Worm (Caenorhabditis elegans) whole organism, early embryonic: ENCODE measurements around the gene cdc-50.B.

Source experiments
- B0310.2 ChIP-seq: sonication (generic microtip); optimal IDR thresholded peaks from 2 replicates; lab custom pipeline; 2016; ENCODE audit warnings: mild to moderate bottlenecking, missing genetic modification characterization, missing compliant biosample characterization
- F13C5.2 ChIP-seq: sonication (generic microtip); optimal IDR thresholded peaks from 2 replicates; lab custom pipeline; 2017; ENCODE audit warnings: mild to moderate bottlenecking, missing genetic modification characterization, inconsistent platforms, missing compliant biosample characterization
- aly-1 ChIP-seq: sonication (generic microtip); optimal IDR thresholded peaks from 2 replicates; lab custom pipeline; 2016; ENCODE audit warnings: missing genetic modification characterization, missing compliant biosample characterization
- ama-1 ChIP-seq: fragments of 150-350 bp; optimal IDR thresholded peaks from 2 replicates; lab custom pipeline; 2014
- ceh-13 ChIP-seq: fragments of 200-800 bp; sonication (Bioruptor generic); optimal IDR thresholded peaks from 2 replicates; lab custom pipeline; 2018; ENCODE audit warnings: mild to moderate bottlenecking, missing genetic modification characterization, missing compliant biosample characterization
- ceh-36 ChIP-seq: sonication (generic microtip); optimal IDR thresholded peaks from 2 replicates; lab custom pipeline; 2016; ENCODE audit warnings: missing genetic modification characterization, inconsistent platforms, missing compliant biosample characterization
- ets-7 ChIP-seq: sonication (generic microtip); optimal IDR thresholded peaks from 2 replicates; lab custom pipeline; 2016; ENCODE audit warnings: missing genotype, missing genetic modification characterization, missing compliant biosample characterization
- flt-1 ChIP-seq: fragments of 200-800 bp; sonication (Bioruptor generic); IDR thresholded peaks from 2 replicates; pipeline ENCODE4 v1.3.6; 2022; ENCODE audit warnings: missing genetic modification characterization, missing compliant biosample characterization
- hmbx-1 ChIP-seq: sonication (generic microtip); optimal IDR thresholded peaks from 2 replicates; lab custom pipeline; 2016; ENCODE audit warnings: mild to moderate bottlenecking, missing genetic modification characterization, missing compliant biosample characterization
- hmg-4 ChIP-seq: fragments of 200-800 bp; sonication (Bioruptor generic); optimal IDR thresholded peaks from 2 replicates; lab custom pipeline; 2018; ENCODE audit warnings: mild to moderate bottlenecking, missing genetic modification characterization, missing compliant biosample characterization
- hnd-1 ChIP-seq: sonication (generic microtip); optimal IDR thresholded peaks from 2 replicates; lab custom pipeline; 2016; ENCODE audit warnings: missing genetic modification characterization, missing compliant biosample characterization
- pes-1 ChIP-seq: fragments of 200-800 bp; sonication (Bioruptor generic); IDR thresholded peaks from 2 replicates; pipeline ENCODE4 v1.3.6; 2022; ENCODE audit warnings: missing genetic modification reagents, missing genetic modification characterization, missing compliant biosample characterization
- scrt-1 ChIP-seq: fragments of 200-800 bp; sonication (Bioruptor generic); IDR thresholded peaks from 2 replicates; pipeline ENCODE4 v1.3.6; 2022; ENCODE audit warnings: missing genetic modification characterization, missing compliant biosample characterization
- sea-1 ChIP-seq: fragments of 200-800 bp; sonication (Bioruptor generic); conservative IDR thresholded peaks from 2 replicates; pipeline ENCODE4 v1.3.6; 2022; ENCODE audit warnings: missing genetic modification characterization, missing compliant biosample characterization
- tbx-11 ChIP-seq: fragments of 200-800 bp; sonication (Bioruptor generic); IDR thresholded peaks from 2 replicates; pipeline ENCODE4 v1.3.6; 2022; ENCODE audit warnings: missing genetic modification characterization, missing compliant biosample characterization
- tbx-37 ChIP-seq: fragments of 200-800 bp; sonication (Bioruptor generic); conservative IDR thresholded peaks from 2 replicates; pipeline ENCODE4 v1.3.6; 2022; ENCODE audit warnings: missing genetic modification reagents, missing genetic modification characterization, missing compliant biosample characterization
- tra-4 ChIP-seq: sonication (generic microtip); optimal IDR thresholded peaks from 2 replicates; lab custom pipeline; 2017; ENCODE audit warnings: missing genetic modification characterization, missing compliant biosample characterization

The cdc-50.B gene

DNA sequence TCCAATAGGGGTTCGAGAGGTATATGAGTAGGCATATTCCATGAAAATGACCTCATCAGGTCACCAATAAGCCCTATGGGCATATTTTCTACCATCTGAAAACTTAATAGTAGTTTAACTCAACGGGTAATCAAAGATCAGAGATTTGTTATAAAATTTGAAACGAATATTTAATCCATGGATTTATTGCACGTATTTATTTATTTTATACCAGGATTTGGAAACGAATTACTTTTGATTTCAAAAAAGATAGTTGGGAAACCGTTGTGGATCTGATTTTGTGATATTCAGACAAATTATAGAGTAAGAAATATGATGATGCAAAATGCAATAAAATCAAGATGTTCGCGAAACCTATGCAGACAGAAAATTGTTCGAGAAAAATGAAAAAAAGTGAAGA, 28.1 kb downstream of the cdc-50.B start, which contains the start of gene C33D9.3:
Gene C33D9.3 (minus strand): TSS at position 101 of the 400 bp plus-strand sequence.
- TF ChIP-seq hmbx-1 (no peak), flt-1 (GFP tag; lab: Robert Waterston, UW) (no peak), aly-1 (no peak), ets-7 (tag; lab: Kevin White, UChicago) (no peak), hmg-4 (no peak), ama-1 (lab: Kevin White, UChicago) (no peak), ceh-36 (tag; lab: Kevin White, UChicago) (no peak), F13C5.2 (tag; lab: Kevin White, UChicago) (no peak), sea-1 (GFP tag; lab: Robert Waterston, UW) (no peak), ceh-13 (GFP tag; lab: Kevin White, UChicago) (no peak), B0310.2 (tag; lab: Kevin White, UChicago) (no peak), pes-1 (GFP tag; lab: Robert Waterston, UW) (no peak)

DNA sequence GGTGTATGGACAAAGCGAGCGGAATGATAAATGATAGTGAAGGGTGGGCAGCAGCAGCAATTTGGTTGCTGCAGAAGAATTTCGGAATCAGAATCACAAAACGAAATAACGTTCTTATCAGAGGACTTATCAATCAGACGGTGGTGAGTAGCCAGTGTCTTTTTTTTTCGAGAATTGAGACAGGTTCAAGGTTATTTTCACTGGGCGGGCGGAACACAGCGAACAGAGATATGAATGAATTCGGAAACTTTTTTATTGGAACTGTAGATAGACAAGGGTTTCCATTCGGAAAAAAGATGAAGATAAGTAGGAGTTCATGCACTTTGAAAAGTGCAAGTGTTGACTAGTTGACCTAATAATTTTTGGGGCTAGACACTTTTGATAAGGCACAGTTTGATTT, 28.6 kb downstream of the cdc-50.B start:
- TF ChIP-seq pes-1 (GFP tag; lab: Robert Waterston, UW) (no peak), flt-1 (GFP tag; lab: Robert Waterston, UW) (no peak), sea-1 (GFP tag; lab: Robert Waterston, UW) (no peak), tbx-11 (no peak), tra-4 (tag; lab: Kevin White, UChicago) (no peak), hmbx-1 (no peak), ama-1 (lab: Kevin White, UChicago) (no peak), ceh-13 (GFP tag; lab: Kevin White, UChicago) (no peak), aly-1 (no peak), ceh-36 (tag; lab: Kevin White, UChicago) (no peak), B0310.2 (tag; lab: Kevin White, UChicago) (no peak), scrt-1 (GFP tag; lab: Robert Waterston, UW) (no peak), tbx-37 (GFP tag; lab: Robert Waterston, UW) (no peak), hmg-4 (no peak)

DNA sequence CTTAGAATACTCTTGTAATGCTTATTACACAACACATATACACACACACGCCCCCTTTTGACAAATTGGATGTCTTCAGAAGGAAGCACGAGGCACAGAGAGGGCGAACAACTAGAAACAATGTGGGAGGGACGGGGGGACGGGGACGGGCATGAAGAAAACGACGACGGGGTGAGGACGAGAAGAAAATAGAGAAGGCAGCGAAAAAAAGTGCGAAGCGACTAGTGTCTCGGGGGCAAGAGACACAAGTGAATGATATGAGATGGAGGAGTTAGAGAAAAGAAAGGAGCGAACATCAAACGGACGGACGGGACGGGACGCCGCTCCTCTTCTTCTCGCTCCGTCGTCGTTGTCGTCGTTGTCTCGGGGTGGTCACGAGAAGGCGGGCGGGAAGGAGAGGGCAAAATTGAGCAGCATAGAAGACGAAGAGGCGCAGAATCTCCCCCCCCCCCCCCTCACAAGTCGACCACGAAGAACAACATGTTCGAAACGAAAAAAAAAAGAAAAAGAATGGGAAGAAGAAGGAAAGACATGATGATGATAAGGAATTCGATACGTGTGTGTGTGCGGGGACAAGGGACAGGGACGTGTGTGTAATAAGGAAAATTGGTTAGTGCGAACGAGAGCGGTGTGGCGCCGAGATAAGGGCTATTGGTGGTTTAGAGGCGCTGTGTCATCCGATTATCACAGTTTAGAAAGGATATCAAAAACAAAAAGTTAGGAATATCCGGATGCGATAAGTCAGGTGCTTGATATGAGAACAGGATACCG, 30.4 kb downstream of the cdc-50.B start:
- TF ChIP-seq hmbx-1 (no peak), F13C5.2 (tag; lab: Kevin White, UChicago) (no peak), ceh-36 (tag; lab: Kevin White, UChicago) (no peak), tbx-37 (GFP tag; lab: Robert Waterston, UW) (no peak), aly-1 (no peak), flt-1 (GFP tag; lab: Robert Waterston, UW) (no peak), tra-4 (tag; lab: Kevin White, UChicago) (no peak), hnd-1 (tag; lab: Kevin White, UChicago) (no peak), sea-1 (GFP tag; lab: Robert Waterston, UW) (no peak), hmg-4 (no peak), pes-1 (GFP tag; lab: Robert Waterston, UW) (no peak), tbx-11 (no peak), ama-1 (lab: Kevin White, UChicago) (no peak), ets-7 (tag; lab: Kevin White, UChicago) (no peak), B0310.2 (tag; lab: Kevin White, UChicago) (no peak), ceh-13 (GFP tag; lab: Kevin White, UChicago) (no peak), scrt-1 (GFP tag; lab: Robert Waterston, UW) (no peak)

ce11 chrIV:8796246-8796645, 31.6 kb downstream of the cdc-50.B start:
- no peak for TF ChIP-seq ceh-13 (GFP tag; lab: Kevin White, UChicago)
- TF ChIP-seq ama-1 (lab: Kevin White, UChicago), result no peak
- no peak for TF ChIP-seq B0310.2 (tag; lab: Kevin White, UChicago)
- TF ChIP-seq scrt-1 (GFP tag; lab: Robert Waterston, UW), result no peak
- TF ChIP-seq hmbx-1, result no peak
- no peak for TF ChIP-seq ets-7 (tag; lab: Kevin White, UChicago)
- TF ChIP-seq sea-1 (GFP tag; lab: Robert Waterston, UW), result no peak
- no peak for TF ChIP-seq tbx-37 (GFP tag; lab: Robert Waterston, UW)
- TF ChIP-seq F13C5.2 (tag; lab: Kevin White, UChicago), result no peak
- no peak for TF ChIP-seq hmg-4
- TF ChIP-seq aly-1, result no peak
- no peak for TF ChIP-seq tra-4 (tag; lab: Kevin White, UChicago)
- no peak for TF ChIP-seq flt-1 (GFP tag; lab: Robert Waterston, UW)
- no peak for TF ChIP-seq tbx-11
- no peak for TF ChIP-seq hnd-1 (tag; lab: Kevin White, UChicago)
- TF ChIP-seq pes-1 (GFP tag; lab: Robert Waterston, UW), result no peak
- no peak for TF ChIP-seq ceh-36 (tag; lab: Kevin White, UChicago)

DNA sequence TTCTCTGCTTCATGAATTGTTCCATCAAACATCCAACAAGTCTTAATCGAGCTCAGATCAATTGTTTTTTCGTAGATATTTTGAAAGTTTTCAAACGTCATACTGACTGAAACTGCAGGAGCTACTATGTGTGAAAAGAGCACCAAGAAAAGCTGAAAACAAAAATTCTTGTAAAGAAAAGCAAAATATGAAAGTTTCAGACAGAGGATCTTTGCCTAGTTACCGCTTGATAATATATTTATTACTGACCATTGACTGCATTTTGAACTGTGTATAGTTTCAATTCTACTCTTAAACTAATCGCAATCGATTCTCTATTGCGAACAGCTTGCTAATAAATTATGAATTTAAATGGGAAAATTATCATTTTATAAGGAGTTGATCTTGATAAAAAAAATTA, 33.6 kb downstream of the cdc-50.B start, which contains the start of gene clec-182:
Gene clec-182 (minus strand): TSS at position 101 of the 400 bp plus-strand sequence.
- TF ChIP-seq B0310.2 (tag; lab: Kevin White, UChicago) (no peak), flt-1 (GFP tag; lab: Robert Waterston, UW) (no peak), hmg-4 (no peak), aly-1 (no peak), ceh-36 (tag; lab: Kevin White, UChicago) (no peak), ceh-13 (GFP tag; lab: Kevin White, UChicago) (no peak)

DNA sequence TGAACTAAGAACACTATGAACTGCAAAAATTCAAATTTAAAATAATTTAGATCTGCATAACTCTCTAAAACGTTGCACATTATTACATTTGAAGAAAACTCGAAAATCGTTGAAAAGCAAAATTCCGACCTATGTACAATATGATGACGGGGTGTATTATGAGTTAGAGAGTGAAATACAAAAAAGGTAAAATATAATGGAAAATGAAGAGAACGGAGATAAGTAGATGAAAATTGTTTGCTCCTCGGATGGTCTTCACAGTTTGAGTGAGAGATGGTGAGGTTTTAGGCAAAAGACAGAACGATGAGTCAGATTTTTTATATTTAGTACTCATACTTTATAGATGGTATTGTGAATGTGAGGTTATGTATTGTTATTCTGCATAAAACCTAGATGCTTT, 42.7 kb downstream of the cdc-50.B start:
- TF ChIP-seq F13C5.2 (tag; lab: Kevin White, UChicago) (no peak), aly-1 (no peak), hnd-1 (tag; lab: Kevin White, UChicago) (no peak), ceh-13 (GFP tag; lab: Kevin White, UChicago) (no peak), tra-4 (tag; lab: Kevin White, UChicago) (no peak), scrt-1 (GFP tag; lab: Robert Waterston, UW) (no peak), ceh-36 (tag; lab: Kevin White, UChicago) (no peak), hmg-4 (no peak), sea-1 (GFP tag; lab: Robert Waterston, UW) (no peak), flt-1 (GFP tag; lab: Robert Waterston, UW) (no peak), pes-1 (GFP tag; lab: Robert Waterston, UW) (no peak), tbx-11 (no peak), ama-1 (lab: Kevin White, UChicago) (no peak), tbx-37 (GFP tag; lab: Robert Waterston, UW) (no peak), hmbx-1 (no peak), B0310.2 (tag; lab: Kevin White, UChicago) (no peak), ets-7 (tag; lab: Kevin White, UChicago) (no peak)
